Fruit fly (Drosophila melanogaster): Measurements from ENCODE around the gene SmE.
A peak's percentile ranks its signal among the peaks of the same experiment; 100 is the strongest.

SmE gene

dm6 chr2L:7868608-7869007, 16.6 kb downstream of the SmE start (continued):
- TF ChIP-seq salr (GFP tag; optimal IDR thresholded peaks at IDR 0.05) (peak in 1 of 2 experiments; percentile 20), fkh (GFP tag; optimal IDR thresholded peaks at IDR 0.05) (no peak), ss (GFP tag; optimal IDR thresholded peaks at IDR 0.05) (peak in 1 of 2 experiments; percentile 30), CG6163 (GFP tag; IDR thresholded peaks at IDR 0.05) (no peak), CG6808 (GFP tag; optimal IDR thresholded peaks at IDR 0.05) (peak; percentile 10), svp (GFP tag) (no peak), dac (GFP tag; optimal IDR thresholded peaks at IDR 0.05) (no peak), lz (GFP tag; optimal IDR thresholded peaks at IDR 0.05) (no peak), Sox102F (GFP tag; optimal IDR thresholded peaks at IDR 0.05) (no peak), Smox (GFP tag; optimal IDR thresholded peaks at IDR 0.05) (no peak), CG34406 (GFP tag; optimal IDR thresholded peaks at IDR 0.05) (no peak), fd85E (GFP tag; optimal IDR thresholded peaks at IDR 0.05) (no peak), Sox14 (GFP tag; optimal IDR thresholded peaks at IDR 0.05) (no peak), Eip78C (GFP tag) (peak; percentile 78), Lpt (GFP tag; optimal IDR thresholded peaks at IDR 0.05) (no peak), CG32006 (GFP tag; optimal IDR thresholded peaks at IDR 0.05) (peak; percentile 36), pdm3 (GFP tag; optimal IDR thresholded peaks at IDR 0.05) (peak; percentile 12), vri (GFP tag; optimal IDR thresholded peaks at IDR 0.05) (no peak), Eip93F (GFP tag; optimal IDR thresholded peaks at IDR 0.05) (no peak)

DNA sequence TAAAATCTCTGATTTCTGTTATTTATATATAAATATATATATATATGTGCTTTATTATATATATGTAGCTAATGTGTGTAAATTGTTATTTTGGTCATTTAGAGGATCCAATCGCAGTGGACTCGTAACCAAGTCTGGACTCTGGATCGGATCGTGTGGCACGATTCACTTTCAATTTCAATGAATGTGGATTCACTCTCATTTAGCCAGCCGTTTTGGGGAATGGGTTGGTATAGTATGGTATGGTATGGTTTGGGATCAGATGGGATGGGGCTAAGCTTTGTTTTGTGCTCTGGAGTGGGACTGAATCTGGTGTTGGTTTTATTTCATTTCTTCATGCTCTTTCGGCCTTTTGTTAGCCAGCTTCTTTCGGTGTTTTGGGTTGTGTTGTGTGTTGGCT, 23.5 kb downstream of the SmE start:
- TF ChIP-seq Blimp-1 (GFP tag; optimal IDR thresholded peaks at IDR 0.05) (peak; percentile 88), Hr39 (GFP tag; optimal IDR thresholded peaks at IDR 0.05) (no peak)

DNA sequence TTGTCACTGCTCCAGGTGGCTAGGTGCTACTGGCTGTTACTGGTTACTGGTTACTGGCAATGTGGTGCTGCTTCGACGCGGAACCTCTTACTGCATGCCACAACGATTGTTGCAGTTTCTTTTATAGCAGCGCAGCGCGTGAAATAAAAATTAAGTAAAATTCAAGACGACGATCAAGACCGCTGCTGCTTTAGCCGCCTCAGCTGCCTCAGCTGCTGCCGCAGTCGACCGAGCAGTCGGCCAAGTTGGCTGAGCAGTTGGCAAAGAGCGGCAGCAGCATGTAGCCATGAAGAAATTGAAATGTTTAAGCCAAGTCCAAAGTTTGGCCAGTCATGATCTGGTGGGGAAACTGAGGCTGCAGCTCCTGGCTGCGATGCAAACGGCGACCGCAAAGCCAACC, 24.5 kb downstream of the SmE start, which contains the start of gene TwdlE:
TwdlE (minus strand) TSS at position 101 of the 400 bp plus-strand sequence.
- TF ChIP-seq Eip78C (GFP tag) (peak; percentile 66), salr (GFP tag; optimal IDR thresholded peaks at IDR 0.05) (no peak)

DNA sequence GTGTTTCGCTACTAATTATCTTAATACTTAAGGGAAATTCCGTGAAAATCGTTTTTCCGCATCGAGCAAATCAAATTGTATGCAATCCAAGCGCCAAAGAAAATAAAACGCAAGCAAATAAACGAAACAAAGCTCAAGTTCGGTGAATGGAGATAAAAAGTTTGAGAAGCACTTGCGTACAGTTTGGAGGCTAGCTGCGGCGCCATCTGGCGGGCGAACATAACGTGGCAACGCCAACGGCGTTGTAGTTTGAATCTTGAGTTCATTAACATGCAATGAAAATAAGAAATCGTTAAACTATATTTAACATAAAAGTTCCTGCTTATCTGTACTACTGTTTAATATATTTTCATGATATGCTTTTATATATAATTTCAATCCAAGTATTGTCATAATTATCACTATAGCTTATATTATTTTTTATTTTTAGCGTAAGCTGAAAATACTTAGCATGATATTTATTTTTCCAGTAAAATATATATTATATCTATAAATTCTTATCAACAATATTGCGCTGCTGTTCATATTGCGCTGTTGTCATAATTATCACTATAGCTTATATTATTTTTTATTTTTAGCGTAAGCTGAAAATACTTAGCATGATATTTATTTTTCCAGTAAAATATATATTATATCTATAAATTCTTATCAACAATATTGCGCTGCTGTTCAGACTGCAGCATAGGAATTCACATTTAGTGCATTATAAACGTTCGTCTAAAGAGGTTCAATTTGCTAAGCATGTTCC, 28.7 kb downstream of the SmE start, which contains the start of gene lectin-28C:
lectin-28C (plus strand) TSS at position 698 of the 748 bp plus-strand sequence.
- TF ChIP-seq CG3032 (tag; optimal IDR thresholded peaks at IDR 0.05) (peak; percentile 12), CG31627 (GFP tag; optimal IDR thresholded peaks at IDR 0.05) (peak; percentile 7), Hr39 (GFP tag; optimal IDR thresholded peaks at IDR 0.05) (peak; percentile 31), eg (GFP tag; IDR thresholded peaks at IDR 0.05) (0 out of 3 replicates have a peak, but pooled peaks have one; percentile 9), svp (GFP tag) (peak; percentile 55), Sox14 (GFP tag; optimal IDR thresholded peaks at IDR 0.05) (peak; percentile 46), fkh (GFP tag; optimal IDR thresholded peaks at IDR 0.05) (peak; percentile 9), lz (GFP tag; optimal IDR thresholded peaks at IDR 0.05) (peak; percentile 14), CG6808 (GFP tag; optimal IDR thresholded peaks at IDR 0.05) (peak; percentile 3), cyc (GFP tag; optimal IDR thresholded peaks at IDR 0.05) (peak; percentile 14), Eip78C (GFP tag) (peak; percentile 41)

DNA sequence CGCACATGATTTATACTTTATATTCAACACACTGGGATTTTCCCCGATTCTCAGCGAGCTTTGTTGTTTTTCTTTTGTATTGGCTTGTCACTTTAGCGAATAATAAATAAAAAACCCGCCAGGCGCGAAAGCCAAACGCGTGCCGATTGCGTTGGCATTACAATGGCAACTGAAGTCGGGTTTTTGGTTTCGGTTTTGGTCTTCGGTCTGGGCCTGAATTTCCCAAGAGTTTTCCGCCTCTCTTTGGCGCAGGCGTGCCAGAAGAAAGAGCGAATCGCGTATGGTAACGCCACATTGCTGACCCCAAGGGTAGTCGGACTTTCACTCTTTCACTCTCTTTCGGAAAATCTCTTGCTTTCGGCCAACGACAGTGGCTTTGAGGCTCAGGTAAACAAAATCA, 30.1 kb downstream of the SmE start, which contains the start of gene CG14535:
CG14535 (minus strand) TSS at position 368 of the 400 bp plus-strand sequence.
- peak; percentile 39 for TF ChIP-seq CG6276 (GFP tag; optimal IDR thresholded peaks at IDR 0.05)
- TF ChIP-seq CG15336 (GFP tag; IDR thresholded peaks at IDR 0.05), result peak; percentile 56; the same call in 1 of the 2 replicates
- no peak for TF ChIP-seq spab (GFP tag; optimal IDR thresholded peaks at IDR 0.05)
- no peak for TF ChIP-seq fd85E (GFP tag; optimal IDR thresholded peaks at IDR 0.05)
- TF ChIP-seq achi (GFP tag; optimal IDR thresholded peaks at IDR 0.05), result no peak
- TF ChIP-seq eg (GFP tag; IDR thresholded peaks at IDR 0.05), result 0 out of 3 replicates have a peak, but pooled peaks have one; percentile 30
- no peak for TF ChIP-seq fd59A (GFP tag; optimal IDR thresholded peaks at IDR 0.05)
- no peak; the same call in 2 of the 3 replicates for TF ChIP-seq CG8119 (GFP tag; IDR thresholded peaks at IDR 0.05)
- TF ChIP-seq Ets96B (tag; optimal IDR thresholded peaks at IDR 0.05), result no peak
- no peak for TF ChIP-seq cyc (GFP tag; optimal IDR thresholded peaks at IDR 0.05)
- TF ChIP-seq net (GFP tag; optimal IDR thresholded peaks at IDR 0.05), result no peak
- TF ChIP-seq Eip78C (GFP tag), result peak; percentile 11
- TF ChIP-seq CG4318 (GFP tag; optimal IDR thresholded peaks at IDR 0.05), result no peak
- TF ChIP-seq lz (GFP tag; optimal IDR thresholded peaks at IDR 0.05), result no peak
